Fruit fly (Drosophila melanogaster): ENCODE data around the gene CG46468.

The CG46468 gene

DNA sequence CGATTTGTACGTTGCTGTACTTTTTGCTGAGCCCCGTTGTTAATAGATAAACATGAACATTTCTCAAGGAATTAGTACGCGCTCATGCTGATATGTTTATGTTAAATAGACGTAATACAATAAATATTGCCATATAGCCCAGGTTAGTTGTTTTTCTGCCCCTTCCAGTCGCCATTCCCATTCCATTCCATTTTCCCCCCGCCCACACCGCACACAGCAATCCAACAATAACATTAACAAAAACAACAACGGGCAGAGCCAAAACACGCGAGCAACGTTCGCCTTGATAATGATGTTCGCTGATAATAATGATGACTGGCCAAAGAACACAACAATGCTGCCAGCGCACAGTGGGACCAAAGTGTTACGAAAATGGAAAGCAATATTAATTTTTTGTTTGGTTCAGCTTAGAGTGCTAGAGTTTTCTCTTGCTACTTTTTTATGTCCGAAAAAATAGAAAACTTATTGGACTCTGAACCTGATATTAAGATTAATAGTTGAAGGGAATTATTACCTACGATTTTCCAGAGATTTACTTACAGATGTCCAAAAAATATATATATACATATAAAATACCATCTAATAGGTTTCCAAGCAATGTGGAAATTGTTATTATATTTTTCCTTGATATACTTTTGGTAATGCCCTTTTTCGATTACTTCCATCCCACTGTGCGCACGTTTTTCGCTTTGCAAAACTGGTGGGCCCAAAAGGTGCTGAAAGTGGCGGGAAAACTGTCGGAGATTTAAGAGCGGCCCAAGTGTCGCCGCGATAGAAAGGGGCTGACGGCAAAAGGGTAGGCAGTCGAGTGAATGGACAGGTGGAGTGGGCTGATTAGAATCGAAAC lies 4.6 kb upstream of the CG46468 start (continued):
- peak; percentile 66 for TF ChIP-seq CG4617 (GFP tag; optimal IDR thresholded peaks at IDR 0.05; ENCODE audit: borderline replicate concordance)
- peak; percentile 84 for TF ChIP-seq TFAM (GFP tag; optimal IDR thresholded peaks at IDR 0.05)
- peak; percentile 86 for TF ChIP-seq klu (GFP tag; IDR thresholded peaks at IDR 0.05)
- peak; percentile 42 for TF ChIP-seq kni (GFP tag; optimal IDR thresholded peaks at IDR 0.05)
- TF ChIP-seq mirr (GFP tag; optimal IDR thresholded peaks at IDR 0.05): peak; percentile 64
- TF ChIP-seq cad (GFP tag; optimal IDR thresholded peaks at IDR 0.05): no peak
- peak; percentile 96 for TF ChIP-seq unpg (GFP tag; optimal IDR thresholded peaks at IDR 0.05)
- TF ChIP-seq sisA (GFP tag; IDR thresholded peaks at IDR 0.05): peak; percentile 83
- peak; percentile 98 for TF ChIP-seq CoRest (tag; optimal IDR thresholded peaks at IDR 0.05)
- peak; percentile 91 for TF ChIP-seq CG9215 (GFP tag; IDR thresholded peaks at IDR 0.05)
- TF ChIP-seq CG30403 (GFP tag; optimal IDR thresholded peaks at IDR 0.05): peak; percentile 98
- peak; percentile 92 for TF ChIP-seq CG17568 (GFP tag; optimal IDR thresholded peaks at IDR 0.05)
- TF ChIP-seq NC2β (GFP tag; optimal IDR thresholded peaks at IDR 0.05): peak; percentile 52
- peak; percentile 77 for TF ChIP-seq CG1024 (GFP tag; IDR thresholded peaks at IDR 0.05)
- peak; percentile 99 for TF ChIP-seq CG11504 (tag; optimal IDR thresholded peaks at IDR 0.05)
- peak; percentile 10 for TF ChIP-seq CG4360 (GFP tag; IDR thresholded peaks at IDR 0.05)
- peak; percentile 37 for TF ChIP-seq CG12236 (GFP tag; optimal IDR thresholded peaks at IDR 0.05)
- TF ChIP-seq luna (GFP tag; optimal IDR thresholded peaks at IDR 0.05): peak; percentile 58
- TF ChIP-seq Fer3 (tag; optimal IDR thresholded peaks at IDR 0.05): peak; percentile 96
- peak; percentile 82 for TF ChIP-seq H15 (GFP tag; IDR thresholded peaks at IDR 0.05)
- peak; percentile 89 for TF ChIP-seq CG5180 (GFP tag; optimal IDR thresholded peaks at IDR 0.05)
- TF ChIP-seq Lhr (GFP tag; optimal IDR thresholded peaks at IDR 0.05): peak; percentile 67
- TF ChIP-seq CG10565 (GFP tag; optimal IDR thresholded peaks at IDR 0.05): peak; percentile 72
- peak; percentile 80 for TF ChIP-seq shn (GFP tag; optimal IDR thresholded peaks at IDR 0.05)
- TF ChIP-seq tio (GFP tag; optimal IDR thresholded peaks at IDR 0.05): peak; percentile 97
- TF ChIP-seq Dek (tag; optimal IDR thresholded peaks at IDR 0.05): peak; percentile 94
- TF ChIP-seq lmd (GFP tag; IDR thresholded peaks at IDR 0.05): peak; percentile 93
- TF ChIP-seq CG34376 (GFP tag; optimal IDR thresholded peaks at IDR 0.05): peak; percentile 96
- TF ChIP-seq slp2 (GFP tag; optimal IDR thresholded peaks at IDR 0.05): peak; percentile 80
- peak; percentile 35; the same call in 1 of the 2 replicates for TF ChIP-seq Dip2 (GFP tag; IDR thresholded peaks at IDR 0.05)
- peak; percentile 82 for TF ChIP-seq CG32772 (GFP tag; IDR thresholded peaks at IDR 0.05)
- peak; percentile 74 for TF ChIP-seq CG4730 (GFP tag; IDR thresholded peaks at IDR 0.05)
- no peak for TF ChIP-seq CG6791 (GFP tag; IDR thresholded peaks at IDR 0.05; ENCODE audit: partially characterized antibody)
- peak; percentile 71 for TF ChIP-seq Ets65A (GFP tag)
- peak; percentile 73 for TF ChIP-seq CG2889 (GFP tag; IDR thresholded peaks at IDR 0.05)
- no peak for TF ChIP-seq hbn (GFP tag; IDR thresholded peaks at IDR 0.05; ENCODE audit: partially characterized antibody)
- peak; percentile 56; the same call in 1 of the 2 replicates for TF ChIP-seq bowl (GFP tag; IDR thresholded peaks at IDR 0.05)
- TF ChIP-seq sc (optimal IDR thresholded peaks at IDR 0.05): no peak
- peak; percentile 95 for TF ChIP-seq sc (GFP tag; optimal IDR thresholded peaks at IDR 0.05)
- peak; percentile 80 for TF ChIP-seq Dad (GFP tag; optimal IDR thresholded peaks at IDR 0.05)
- TF ChIP-seq pho (GFP tag; optimal IDR thresholded peaks at IDR 0.05): peak; percentile 81
- TF ChIP-seq fd3F (GFP tag; optimal IDR thresholded peaks at IDR 0.05): peak; percentile 95
- peak; percentile 87 for TF ChIP-seq zfh2 (GFP tag; optimal IDR thresholded peaks at IDR 0.05)
- peak; percentile 71 for TF ChIP-seq abd-A (tag; optimal IDR thresholded peaks at IDR 0.05)
- TF ChIP-seq Usf (GFP tag; optimal IDR thresholded peaks at IDR 0.05): peak; percentile 94
- peak; percentile 98 for TF ChIP-seq Meics (GFP tag; optimal IDR thresholded peaks at IDR 0.05)
- TF ChIP-seq aop (GFP tag; IDR thresholded peaks at IDR 0.05): no peak
- TF ChIP-seq CG3407 (GFP tag; optimal IDR thresholded peaks at IDR 0.05): peak; percentile 88
- no peak for TF ChIP-seq Hr39 (optimal IDR thresholded peaks at IDR 0.05)
- TF ChIP-seq CG3163 (GFP tag; optimal IDR thresholded peaks at IDR 0.05): peak; percentile 53
